Worm (Caenorhabditis elegans): ENCODE results near the gene C47G2.4.

The C47G2.4 gene

ce11 chrII:11293433-11293832 lies at the start of gene C47G2.4 (continued):
- TF ChIP-seq ztf-11 (tag; optimal IDR thresholded peaks at IDR 0.05) (peak in 1 of 2 experiments; percentile 26), lin-35 (GFP tag; optimal IDR thresholded peaks at IDR 0.05) (peak; percentile 76 to 84), pag-3 (tag; optimal IDR thresholded peaks at IDR 0.05; ENCODE audit: borderline replicate concordance, insufficient read depth) (no peak), snu-23 (GFP tag; optimal IDR thresholded peaks at IDR 0.05) (peak; percentile 79), lir-3 (tag; optimal IDR thresholded peaks at IDR 0.05; ENCODE audit: poor library complexity) (peak; percentile 70), mep-1 (tag; optimal IDR thresholded peaks at IDR 0.05) (peak; percentile 58), tbx-2 (tag; optimal IDR thresholded peaks at IDR 0.05) (peak; percentile 55), ces-1 (GFP tag; optimal IDR thresholded peaks at IDR 0.05) (no peak), nhr-11 (tag; optimal IDR thresholded peaks at IDR 0.05) (no peak), pax-3 (tag; optimal IDR thresholded peaks at IDR 0.05) (no peak), hlh-17 (GFP tag; optimal IDR thresholded peaks at IDR 0.05; ENCODE audit: borderline replicate concordance) (no peak), C16A3.4 (tag; optimal IDR thresholded peaks at IDR 0.05) (peak; percentile 77), ceh-90 (tag; optimal IDR thresholded peaks at IDR 0.05) (no peak), dpl-1 (GFP tag; optimal IDR thresholded peaks at IDR 0.05) (peak; percentile 64 to 77 (median 71)), efl-3 (GFP tag; optimal IDR thresholded peaks at IDR 0.05) (no peak), jun-1 (tag; optimal IDR thresholded peaks at IDR 0.05) (peak; percentile 4), fos-1 (tag; optimal IDR thresholded peaks at IDR 0.05) (peak; percentile 12), nhr-19 (GFP tag; conservative IDR thresholded peaks at IDR 0.05) (peak; percentile 60), lin-15B (tag; optimal IDR thresholded peaks at IDR 0.05) (peak; percentile 58), ceh-88 (GFP tag; IDR thresholded peaks at IDR 0.05) (no peak), sptf-1 (tag; optimal IDR thresholded peaks at IDR 0.05) (no peak), unc-86 (tag; optimal IDR thresholded peaks at IDR 0.05) (peak; percentile 54), sup-37 (GFP tag; optimal IDR thresholded peaks at IDR 0.05) (no peak), snpc-4 (tag; optimal IDR thresholded peaks at IDR 0.05) (peak; percentile 24), ceh-63 (GFP tag; optimal IDR thresholded peaks at IDR 0.05) (no peak), nhr-12 (tag; optimal IDR thresholded peaks at IDR 0.05) (no peak), lin-39 (tag; optimal IDR thresholded peaks at IDR 0.05) (no peak), hlh-4 (tag; optimal IDR thresholded peaks at IDR 0.05) (no peak), mef-2 (tag; optimal IDR thresholded peaks at IDR 0.05) (no peak), zip-4 (GFP tag; optimal IDR thresholded peaks at IDR 0.05) (no peak), zag-1 (tag; optimal IDR thresholded peaks at IDR 0.05) (no peak)

ce11 chrII:11339507-11339906 lies 46.1 kb upstream of the C47G2.4 start, which contains the start of gene rmd-3:
rmd-3 (minus strand) TSS chrII:11339607.
- TF ChIP-seq F16B12.6 (tag; optimal IDR thresholded peaks at IDR 0.05) (no peak), lir-3 (tag; optimal IDR thresholded peaks at IDR 0.05; ENCODE audit: poor library complexity) (no peak), skn-1 (tag; optimal IDR thresholded peaks at IDR 0.05) (no peak), elt-3 (tag; optimal IDR thresholded peaks at IDR 0.05) (no peak), dsc-1 (tag; optimal IDR thresholded peaks at IDR 0.05) (no peak)

ce11 chrII:11337497-11338040 lies 44.2 kb upstream of the C47G2.4 start, which contains the start of gene sqt-1:
sqt-1 (minus strand) TSS chrII:11337837.
- TF ChIP-seq blmp-1 (tag; optimal IDR thresholded peaks at IDR 0.05) (peak; percentile 48), efl-3 (GFP tag; optimal IDR thresholded peaks at IDR 0.05) (no peak), pax-3 (tag; optimal IDR thresholded peaks at IDR 0.05) (no peak)

- no peak for TF ChIP-seq nhr-84 (tag; optimal IDR thresholded peaks at IDR 0.05)
- no peak for TF ChIP-seq nhr-28 (tag; optimal IDR thresholded peaks at IDR 0.05)
- TF ChIP-seq hlh-4 (tag; optimal IDR thresholded peaks at IDR 0.05): no peak
- TF ChIP-seq F16B12.6 (tag; optimal IDR thresholded peaks at IDR 0.05): no peak
- no peak for TF ChIP-seq ets-5 (GFP tag; IDR thresholded peaks at IDR 0.05)
- no peak for TF ChIP-seq efl-1 (optimal IDR thresholded peaks at IDR 0.05)
- TF ChIP-seq efl-1 (GFP tag; optimal IDR thresholded peaks at IDR 0.05 in 1 of 2): no peak
- no peak for TF ChIP-seq skn-1 (tag; optimal IDR thresholded peaks at IDR 0.05)
- no peak for TF ChIP-seq pag-3 (tag; optimal IDR thresholded peaks at IDR 0.05; ENCODE audit: borderline replicate concordance, insufficient read depth)
- no peak for TF ChIP-seq elt-2 (tag; optimal IDR thresholded peaks at IDR 0.05)
- no peak for TF ChIP-seq egl-27 (tag; optimal IDR thresholded peaks at IDR 0.05)
- TF ChIP-seq lin-14 (GFP tag; optimal IDR thresholded peaks at IDR 0.05): no peak
These were observed 43.3 kb upstream of the C47G2.4 start for ce11 chrII:11336640-11337241.
